Worm (Caenorhabditis elegans) whole organism, L2 larva: ENCODE measurements around the gene C45G9.10.
A peak's percentile ranks its signal among the peaks of the same experiment; 100 is the strongest.
"Not testable (repeated sequence)": the region's sequence is repeated elsewhere in the genome, so short reads cannot be mapped to it uniquely, and the experiment has no call there.

ENCODE experiments used
- C34F6.9 ChIP-seq: fragments of 150-350 bp; optimal IDR thresholded peaks from 2 replicates; lab custom pipeline; 2014; ENCODE audit warnings: missing biosample characterization, missing genetic modification characterization
- F13H6.1 ChIP-seq: sonication (generic microtip); optimal IDR thresholded peaks from 2 replicates; lab custom pipeline; 2016; ENCODE audit warnings: missing genetic modification characterization, missing compliant biosample characterization
- Y55F3AM.14 ChIP-seq: fragments of 200-800 bp; sonication (Bioruptor generic); optimal IDR thresholded peaks from 2 replicates; lab custom pipeline; 2018; ENCODE audit warnings: mild to moderate bottlenecking, missing genetic modification characterization, missing compliant biosample characterization
- ZK546.5 ChIP-seq: sonication (generic microtip); optimal IDR thresholded peaks from 2 replicates; lab custom pipeline; 2017; ENCODE audit warnings: missing biosample characterization, missing genetic modification characterization
- ama-1 ChIP-seq: fragments of 150-350 bp; optimal IDR thresholded peaks from 2 replicates; lab custom pipeline; 2018; ENCODE audit warnings: inconsistent platforms
- blmp-1 ChIP-seq: sonication (generic microtip); optimal IDR thresholded peaks from 2 replicates; lab custom pipeline; 2017; ENCODE audit warnings: missing genetic modification characterization, mild to moderate bottlenecking, missing compliant biosample characterization, antibody characterized with exemption, moderate library complexity; ENCODE audit not compliant: insufficient read depth
- ceh-16 ChIP-seq: fragments of 150-350 bp; optimal IDR thresholded peaks from 2 replicates; lab custom pipeline; 2014; ENCODE audit warnings: missing biosample characterization, missing genetic modification characterization
- ceh-82 ChIP-seq: fragments of 150-350 bp; optimal IDR thresholded peaks from 2 replicates; lab custom pipeline; 2014; ENCODE audit warnings: missing biosample characterization, missing genetic modification characterization
- dmd-4 ChIP-seq: sonication (generic microtip); optimal IDR thresholded peaks from 2 replicates; lab custom pipeline; 2017; ENCODE audit warnings: missing biosample characterization, missing genetic modification characterization
- egl-27 ChIP-seq: sonication (generic microtip); optimal IDR thresholded peaks from 3 replicates; lab custom pipeline; 2017; ENCODE audit warnings: missing biosample characterization, missing genetic modification reagents, missing genetic modification characterization
- fos-1 ChIP-seq: fragments of 150-350 bp; optimal IDR thresholded peaks from 2 replicates; lab custom pipeline; 2014; ENCODE audit warnings: missing biosample characterization, missing genetic modification characterization
- lin-39 ChIP-seq: fragments of 150-350 bp; optimal IDR thresholded peaks from 2 replicates; lab custom pipeline; 2014; ENCODE audit warnings: missing biosample characterization, missing genetic modification reagents, missing genetic modification characterization
- lsy-2 ChIP-seq, 2 experiments: fragments of 150-350 bp in 1 of 2; sonication (generic microtip) in 1 of 2; optimal IDR thresholded peaks; 2 replicates each; lab custom pipeline; 2014 to 2017; ENCODE audit warnings: missing biosample characterization in 2 of 2, missing genetic modification characterization in 2 of 2
- mab-5 ChIP-seq: fragments of 150-350 bp; optimal IDR thresholded peaks from 2 replicates; lab custom pipeline; 2014; ENCODE audit warnings: missing biosample characterization, missing genetic modification characterization
- mdl-1 ChIP-seq, 2 experiments: fragments of 150-350 bp in 1 of 2; sonication (generic microtip) in 1 of 2; optimal IDR thresholded peaks; 2 replicates each; lab custom pipeline; 2017; ENCODE audit warnings: missing biosample characterization in 2 of 2, missing genetic modification characterization in 2 of 2
- nhr-10 ChIP-seq: sonication (generic microtip); optimal IDR thresholded peaks from 2 replicates; lab custom pipeline; 2017; ENCODE audit warnings: missing biosample characterization, missing genetic modification characterization
- nhr-11 ChIP-seq: fragments of 150-350 bp; optimal IDR thresholded peaks from 2 replicates; lab custom pipeline; 2014; ENCODE audit warnings: missing biosample characterization, missing genetic modification characterization
- nhr-21 ChIP-seq: fragments of 150-350 bp; optimal IDR thresholded peaks from 2 replicates; lab custom pipeline; 2014; ENCODE audit warnings: missing biosample characterization, missing genetic modification characterization
- nhr-23 ChIP-seq: fragments of 150-350 bp; optimal IDR thresholded peaks from 2 replicates; lab custom pipeline; 2014; ENCODE audit warnings: missing biosample characterization, missing genetic modification reagents, missing genetic modification characterization
- nhr-6 ChIP-seq: fragments of 150-350 bp; optimal IDR thresholded peaks from 2 replicates; lab custom pipeline; 2014; ENCODE audit warnings: missing biosample characterization, missing genetic modification characterization
- nhr-77 ChIP-seq: fragments of 150-350 bp; optimal IDR thresholded peaks from 2 replicates; lab custom pipeline; 2014; ENCODE audit warnings: missing biosample characterization, missing genetic modification characterization
- peb-1 ChIP-seq: fragments of 150-350 bp; optimal IDR thresholded peaks from 2 replicates; lab custom pipeline; 2014; ENCODE audit warnings: missing biosample characterization, missing genetic modification characterization
- sem-4 ChIP-seq: fragments of 150-350 bp; optimal IDR thresholded peaks from 2 replicates; lab custom pipeline; 2014; ENCODE audit warnings: missing biosample characterization, missing genetic modification reagents, missing genetic modification characterization
- skn-1 ChIP-seq: sonication (generic microtip); optimal IDR thresholded peaks from 2 replicates; lab custom pipeline; 2017; ENCODE audit warnings: missing biosample characterization, missing genetic modification characterization
- sma-9 ChIP-seq, 2 experiments: fragments of 150-350 bp in 1 of 2; sonication (generic microtip) in 1 of 2; optimal IDR thresholded peaks; 2 replicates each; lab custom pipeline; 2014 to 2016; ENCODE audit warnings: missing genetic modification characterization in 2 of 2, mild to moderate bottlenecking in 1 of 2, missing biosample characterization in 1 of 2, missing compliant biosample characterization in 1 of 2, missing genetic modification reagents in 1 of 2, moderate library complexity in 1 of 2
- snpc-4 ChIP-seq: fragments of 150-350 bp; optimal IDR thresholded peaks from 2 replicates; lab custom pipeline; 2014; ENCODE audit warnings: missing biosample characterization, missing genetic modification characterization
- unc-55 ChIP-seq: fragments of 150-350 bp; sonication (generic microtip); optimal IDR thresholded peaks from 3 replicates; lab custom pipeline; 2014; ENCODE audit warnings: missing biosample characterization, missing genetic modification reagents, missing genetic modification characterization
- ztf-1 ChIP-seq: fragments of 200-800 bp; sonication (Bioruptor generic); conservative IDR thresholded peaks from 2 replicates; pipeline ENCODE4 v1.3.6; 2022; ENCODE audit warnings: missing genetic modification characterization, missing compliant biosample characterization
- ztf-11 ChIP-seq: sonication (generic microtip); optimal IDR thresholded peaks from 2 replicates; lab custom pipeline; 2017; ENCODE audit warnings: missing biosample characterization, missing genetic modification characterization

C45G9.10 gene

ce11 chrIII:5068675-5069233 lies 7.1 kb upstream of the C45G9.10 start, which contains the start of the genes C45G9.11 and C45G9.2 (continued):
- peak; percentile 52 for TF ChIP-seq nhr-6 (tag; lab: Kevin White, UChicago)
- TF ChIP-seq ama-1 (lab: Kevin White, UChicago): no peak
- TF ChIP-seq Y55F3AM.14 (GFP tag; lab: Kevin White, UChicago): no peak
- no peak for TF ChIP-seq skn-1 (tag; lab: Kevin White, UChicago)
- peak; percentile 73 for TF ChIP-seq F13H6.1 (tag; lab: Kevin White, UChicago)
- TF ChIP-seq ztf-11 (tag; lab: Kevin White, UChicago): no peak
- TF ChIP-seq mab-5 (tag; lab: Kevin White, UChicago): peak; percentile 52
- no peak for TF ChIP-seq fos-1 (tag; lab: Kevin White, UChicago)
- no peak for TF ChIP-seq ceh-16 (tag; lab: Kevin White, UChicago)
- TF ChIP-seq nhr-23 (tag; lab: Kevin White, UChicago): no peak
- TF ChIP-seq sem-4 (tag; lab: Kevin White, UChicago): no peak
- no peak for TF ChIP-seq mdl-1 (tag; optimal IDR thresholded peaks at IDR 0.05; lab: Kevin White, UChicago)
- TF ChIP-seq sma-9 (GFP tag; optimal IDR thresholded peaks at IDR 0.05; lab: Kevin White, UChicago): peak; percentile 88
- TF ChIP-seq sma-9 (tag; optimal IDR thresholded peaks at IDR 0.05; lab: Kevin White, UChicago): no peak
- peak; percentile 75 for TF ChIP-seq C34F6.9 (tag; lab: Kevin White, UChicago)

- not testable (repeated sequence) for TF ChIP-seq lsy-2 (tag; optimal IDR thresholded peaks at IDR 0.05; lab: Kevin White, UChicago); egl-27; ztf-11 (tag; lab: Kevin White, UChicago)
These were observed 708 bp upstream of the C45G9.10 start, which contains the start of gene C45G9.4 for ce11 chrIII:5062406-5062805. Gene C45G9.4, plus strand, starts transcription at chrIII:5062706.

ce11 chrIII:5055709-5056108 lies 6.0 kb downstream of the C45G9.10 start, which contains the start of gene C45G9.9:
Gene C45G9.9, minus strand, starts transcription at chrIII:5055809.
- TF ChIP-seq snpc-4, skn-1, lin-39 (tag; lab: Kevin White, UChicago): not testable (repeated sequence)
- TF ChIP-seq, all 48 proteins: peak for 0; not testable (repeated sequence) for 48

- no peak for TF ChIP-seq nhr-11 (tag; lab: Kevin White, UChicago)
- TF ChIP-seq mdl-1 (tag; optimal IDR thresholded peaks at IDR 0.05; lab: Kevin White, UChicago): no peak
- TF ChIP-seq Y55F3AM.14 (GFP tag; lab: Kevin White, UChicago): no peak
- TF ChIP-seq ZK546.5 (tag; lab: Kevin White, UChicago): no peak
- no peak for TF ChIP-seq egl-27
- TF ChIP-seq peb-1: no peak
- no peak for TF ChIP-seq nhr-23 (tag; lab: Kevin White, UChicago)
These were observed 8.2 kb downstream of the C45G9.10 start, which contains the start of gene C45G9.8 for ce11 chrIII:5053541-5053940. Gene C45G9.8, minus strand, starts transcription at chrIII:5053641.

ce11 chrIII:5051949-5052348 lies 9.7 kb downstream of the C45G9.10 start, which contains the start of gene C45G9.15:
Gene C45G9.15, minus strand, starts transcription at chrIII:5052049.
- TF ChIP-seq peb-1 (no peak), nhr-21 (no peak), unc-55 (GFP tag; lab: Kevin White, UChicago) (no peak)

- TF ChIP-seq blmp-1 (tag; lab: Kevin White, UChicago): no peak
- no peak for TF ChIP-seq ceh-82 (tag; lab: Kevin White, UChicago)
- TF ChIP-seq egl-27: no peak
- TF ChIP-seq sma-9 (GFP tag; optimal IDR thresholded peaks at IDR 0.05; lab: Kevin White, UChicago): no peak
- no peak for TF ChIP-seq sma-9 (tag; optimal IDR thresholded peaks at IDR 0.05; lab: Kevin White, UChicago)
- TF ChIP-seq nhr-10: no peak
- no peak for TF ChIP-seq dmd-4
- TF ChIP-seq ztf-1 (GFP tag; lab: Robert Waterston, UW): no peak
- no peak for TF ChIP-seq nhr-77
- no peak for TF ChIP-seq nhr-23 (tag; lab: Kevin White, UChicago)
- no peak for TF ChIP-seq mab-5 (tag; lab: Kevin White, UChicago)
- no peak for TF ChIP-seq nhr-6 (tag; lab: Kevin White, UChicago)
These were observed 14.0 kb downstream of the C45G9.10 start, which contains the start of gene C45G9.5 for ce11 chrIII:5047740-5048139. Gene C45G9.5, plus strand, starts transcription at chrIII:5048117.
